Worm (Caenorhabditis elegans) whole organism, L2 larva: Measurements from ENCODE around the gene D1046.16.

ENCODE experiments used
- ama-1 ChIP-seq: fragments of 150-350 bp; optimal IDR thresholded peaks from 2 replicates; lab custom pipeline; 2018; ENCODE audit warnings: inconsistent platforms
- ceh-16 ChIP-seq: fragments of 150-350 bp; optimal IDR thresholded peaks from 2 replicates; lab custom pipeline; 2014; ENCODE audit warnings: missing biosample characterization, missing genetic modification characterization
- egl-27 ChIP-seq: sonication (generic microtip); optimal IDR thresholded peaks from 3 replicates; lab custom pipeline; 2017; ENCODE audit warnings: missing biosample characterization, missing genetic modification reagents, missing genetic modification characterization
- elt-3 ChIP-seq: sonication (generic microtip); optimal IDR thresholded peaks from 2 replicates; lab custom pipeline; 2017; ENCODE audit warnings: missing biosample characterization, missing genetic modification characterization
- fos-1 ChIP-seq: fragments of 150-350 bp; optimal IDR thresholded peaks from 2 replicates; lab custom pipeline; 2014; ENCODE audit warnings: missing biosample characterization, missing genetic modification characterization
- lsy-2 ChIP-seq, 2 experiments: fragments of 150-350 bp in 1 of 2; sonication (generic microtip) in 1 of 2; optimal IDR thresholded peaks; 2 replicates each; lab custom pipeline; 2014 to 2017; ENCODE audit warnings: missing biosample characterization in 2 of 2, missing genetic modification characterization in 2 of 2
- nhr-11 ChIP-seq: fragments of 150-350 bp; optimal IDR thresholded peaks from 2 replicates; lab custom pipeline; 2014; ENCODE audit warnings: missing biosample characterization, missing genetic modification characterization
- nhr-12 ChIP-seq: fragments of 150-350 bp; optimal IDR thresholded peaks from 2 replicates; lab custom pipeline; 2014; ENCODE audit warnings: missing biosample characterization, missing genetic modification characterization
- peb-1 ChIP-seq: fragments of 150-350 bp; optimal IDR thresholded peaks from 2 replicates; lab custom pipeline; 2014; ENCODE audit warnings: missing biosample characterization, missing genetic modification characterization
- skn-1 ChIP-seq: sonication (generic microtip); optimal IDR thresholded peaks from 2 replicates; lab custom pipeline; 2017; ENCODE audit warnings: missing biosample characterization, missing genetic modification characterization
- snpc-4 ChIP-seq: fragments of 150-350 bp; optimal IDR thresholded peaks from 2 replicates; lab custom pipeline; 2014; ENCODE audit warnings: missing biosample characterization, missing genetic modification characterization
- unc-55 ChIP-seq: fragments of 150-350 bp; sonication (generic microtip); optimal IDR thresholded peaks from 3 replicates; lab custom pipeline; 2014; ENCODE audit warnings: missing biosample characterization, missing genetic modification reagents, missing genetic modification characterization
- unc-62 ChIP-seq: fragments of 150-350 bp; optimal IDR thresholded peaks from 2 replicates; lab custom pipeline; 2014; ENCODE audit warnings: missing biosample characterization, missing genetic modification reagents, missing genetic modification characterization
- ztf-4 ChIP-seq: fragments of 150-350 bp; optimal IDR thresholded peaks from 2 replicates; lab custom pipeline; 2014; ENCODE audit warnings: missing biosample characterization, missing genetic modification characterization

ce11 chrIV:8954126-8954525, 32.2 kb downstream of the D1046.16 start:
- no peak for TF ChIP-seq skn-1 (tag; lab: Kevin White, UChicago)
- TF ChIP-seq nhr-12, result no peak
- TF ChIP-seq ama-1 (lab: Kevin White, UChicago), result no peak
- TF ChIP-seq unc-62 (GFP tag; lab: Kevin White, UChicago), result no peak
- no peak for TF ChIP-seq egl-27 (tag; lab: Kevin White, UChicago)
- TF ChIP-seq lsy-2 (tag; optimal IDR thresholded peaks at IDR 0.05; lab: Kevin White, UChicago), result no peak
- no peak for TF ChIP-seq ceh-16 (tag; lab: Kevin White, UChicago)
- no peak for TF ChIP-seq nhr-11
- no peak for TF ChIP-seq snpc-4 (tag; lab: Kevin White, UChicago)
- peak; percentile 9 for TF ChIP-seq unc-55 (GFP tag; lab: Kevin White, UChicago)
- TF ChIP-seq peb-1, result no peak
- TF ChIP-seq ztf-4 (tag; lab: Kevin White, UChicago), result no peak
- no peak for TF ChIP-seq elt-3 (tag; lab: Kevin White, UChicago)
- no peak for TF ChIP-seq fos-1 (tag; lab: Kevin White, UChicago)
